Worm (Caenorhabditis elegans) whole organism, L2 larva: ENCODE data around the gene F12F6.7.
A peak's percentile ranks its signal among the peaks of the same experiment; 100 is the strongest.

ENCODE experiments used
- F13H6.1 ChIP-seq: sonication (generic microtip); optimal IDR thresholded peaks from 2 replicates; lab custom pipeline; 2016; ENCODE audit warnings: missing genetic modification characterization, missing compliant biosample characterization
- R02D3.7 ChIP-seq: fragments of 150-350 bp; optimal IDR thresholded peaks from 2 replicates; lab custom pipeline; 2014; ENCODE audit warnings: missing biosample characterization, missing genetic modification characterization
- Y55F3AM.14 ChIP-seq: fragments of 200-800 bp; sonication (Bioruptor generic); optimal IDR thresholded peaks from 2 replicates; lab custom pipeline; 2018; ENCODE audit warnings: mild to moderate bottlenecking, missing genetic modification characterization, missing compliant biosample characterization
- ZK546.5 ChIP-seq: sonication (generic microtip); optimal IDR thresholded peaks from 2 replicates; lab custom pipeline; 2017; ENCODE audit warnings: missing biosample characterization, missing genetic modification characterization
- alr-1 ChIP-seq: fragments of 150-350 bp; optimal IDR thresholded peaks from 2 replicates; lab custom pipeline; 2014; ENCODE audit warnings: missing biosample characterization, missing genetic modification characterization
- aly-2 ChIP-seq: fragments of 150-350 bp; optimal IDR thresholded peaks from 2 replicates; lab custom pipeline; 2014; ENCODE audit warnings: missing biosample characterization, missing genetic modification characterization
- ama-1 ChIP-seq: fragments of 150-350 bp; optimal IDR thresholded peaks from 2 replicates; lab custom pipeline; 2018; ENCODE audit warnings: inconsistent platforms
- blmp-1 ChIP-seq: sonication (generic microtip); optimal IDR thresholded peaks from 2 replicates; lab custom pipeline; 2017; ENCODE audit warnings: missing genetic modification characterization, mild to moderate bottlenecking, missing compliant biosample characterization, antibody characterized with exemption, moderate library complexity; ENCODE audit not compliant: insufficient read depth
- ceh-16 ChIP-seq: fragments of 150-350 bp; optimal IDR thresholded peaks from 2 replicates; lab custom pipeline; 2014; ENCODE audit warnings: missing biosample characterization, missing genetic modification characterization
- crh-2 ChIP-seq: sonication (generic microtip); optimal IDR thresholded peaks from 2 replicates; lab custom pipeline; 2017; ENCODE audit warnings: missing biosample characterization, missing genetic modification characterization
- dmd-4 ChIP-seq: sonication (generic microtip); optimal IDR thresholded peaks from 2 replicates; lab custom pipeline; 2017; ENCODE audit warnings: missing biosample characterization, missing genetic modification characterization
- egl-27 ChIP-seq: sonication (generic microtip); optimal IDR thresholded peaks from 3 replicates; lab custom pipeline; 2017; ENCODE audit warnings: missing biosample characterization, missing genetic modification reagents, missing genetic modification characterization
- elt-1 ChIP-seq: fragments of 150-350 bp; optimal IDR thresholded peaks from 2 replicates; lab custom pipeline; 2014; ENCODE audit warnings: missing biosample characterization, missing genetic modification characterization
- elt-3 ChIP-seq: sonication (generic microtip); optimal IDR thresholded peaks from 2 replicates; lab custom pipeline; 2017; ENCODE audit warnings: missing biosample characterization, missing genetic modification characterization
- fos-1 ChIP-seq: fragments of 150-350 bp; optimal IDR thresholded peaks from 2 replicates; lab custom pipeline; 2014; ENCODE audit warnings: missing biosample characterization, missing genetic modification characterization
- gmeb-1 ChIP-seq: fragments of 150-350 bp; optimal IDR thresholded peaks from 2 replicates; lab custom pipeline; 2014; ENCODE audit warnings: missing biosample characterization, missing genetic modification characterization
- lin-11 ChIP-seq: fragments of 150-350 bp; sonication (generic microtip); optimal IDR thresholded peaks from 2 replicates; lab custom pipeline; 2014; ENCODE audit warnings: missing biosample characterization, missing genetic modification characterization, inconsistent platforms, mixed read lengths
- lin-13 ChIP-seq: fragments of 150-350 bp; optimal IDR thresholded peaks from 2 replicates; lab custom pipeline; 2014; ENCODE audit warnings: missing biosample characterization, missing genetic modification reagents, missing genetic modification characterization
- lin-39 ChIP-seq: fragments of 150-350 bp; optimal IDR thresholded peaks from 2 replicates; lab custom pipeline; 2014; ENCODE audit warnings: missing biosample characterization, missing genetic modification reagents, missing genetic modification characterization
- lsy-2 ChIP-seq, 2 experiments: fragments of 150-350 bp in 1 of 2; sonication (generic microtip) in 1 of 2; optimal IDR thresholded peaks; 2 replicates each; lab custom pipeline; 2014 to 2017; ENCODE audit warnings: missing biosample characterization in 2 of 2, missing genetic modification characterization in 2 of 2
- mab-5 ChIP-seq: fragments of 150-350 bp; optimal IDR thresholded peaks from 2 replicates; lab custom pipeline; 2014; ENCODE audit warnings: missing biosample characterization, missing genetic modification characterization
- mbf-1 ChIP-seq: sonication (generic microtip); optimal IDR thresholded peaks from 2 replicates; lab custom pipeline; 2017; ENCODE audit warnings: missing biosample characterization, missing genetic modification characterization
- nhr-10 ChIP-seq: sonication (generic microtip); optimal IDR thresholded peaks from 2 replicates; lab custom pipeline; 2017; ENCODE audit warnings: missing biosample characterization, missing genetic modification characterization
- nhr-11 ChIP-seq: fragments of 150-350 bp; optimal IDR thresholded peaks from 2 replicates; lab custom pipeline; 2014; ENCODE audit warnings: missing biosample characterization, missing genetic modification characterization
- nhr-12 ChIP-seq: fragments of 150-350 bp; optimal IDR thresholded peaks from 2 replicates; lab custom pipeline; 2014; ENCODE audit warnings: missing biosample characterization, missing genetic modification characterization
- nhr-129 ChIP-seq: fragments of 150-350 bp; optimal IDR thresholded peaks from 2 replicates; lab custom pipeline; 2014; ENCODE audit warnings: missing biosample characterization, missing genetic modification characterization
- nhr-21 ChIP-seq: fragments of 150-350 bp; optimal IDR thresholded peaks from 2 replicates; lab custom pipeline; 2014; ENCODE audit warnings: missing biosample characterization, missing genetic modification characterization
- nhr-23 ChIP-seq: fragments of 150-350 bp; optimal IDR thresholded peaks from 2 replicates; lab custom pipeline; 2014; ENCODE audit warnings: missing biosample characterization, missing genetic modification reagents, missing genetic modification characterization
- nhr-237 ChIP-seq: fragments of 150-350 bp; optimal IDR thresholded peaks from 2 replicates; lab custom pipeline; 2014; ENCODE audit warnings: missing biosample characterization, missing genetic modification characterization
- nhr-25 ChIP-seq: fragments of 150-350 bp; sonication (generic microtip); optimal IDR thresholded peaks from 3 replicates; lab custom pipeline; 2014; ENCODE audit warnings: missing biosample characterization, missing genetic modification characterization
- nhr-6 ChIP-seq: fragments of 150-350 bp; optimal IDR thresholded peaks from 2 replicates; lab custom pipeline; 2014; ENCODE audit warnings: missing biosample characterization, missing genetic modification characterization
- nhr-77 ChIP-seq: fragments of 150-350 bp; optimal IDR thresholded peaks from 2 replicates; lab custom pipeline; 2014; ENCODE audit warnings: missing biosample characterization, missing genetic modification characterization
- peb-1 ChIP-seq: fragments of 150-350 bp; optimal IDR thresholded peaks from 2 replicates; lab custom pipeline; 2014; ENCODE audit warnings: missing biosample characterization, missing genetic modification characterization
- sem-4 ChIP-seq: fragments of 150-350 bp; optimal IDR thresholded peaks from 2 replicates; lab custom pipeline; 2014; ENCODE audit warnings: missing biosample characterization, missing genetic modification reagents, missing genetic modification characterization
- skn-1 ChIP-seq: sonication (generic microtip); optimal IDR thresholded peaks from 2 replicates; lab custom pipeline; 2017; ENCODE audit warnings: missing biosample characterization, missing genetic modification characterization
- sma-9 ChIP-seq, 2 experiments: fragments of 150-350 bp in 1 of 2; sonication (generic microtip) in 1 of 2; optimal IDR thresholded peaks; 2 replicates each; lab custom pipeline; 2014 to 2016; ENCODE audit warnings: missing genetic modification characterization in 2 of 2, mild to moderate bottlenecking in 1 of 2, missing biosample characterization in 1 of 2, missing compliant biosample characterization in 1 of 2, missing genetic modification reagents in 1 of 2, moderate library complexity in 1 of 2
- snpc-4 ChIP-seq: fragments of 150-350 bp; optimal IDR thresholded peaks from 2 replicates; lab custom pipeline; 2014; ENCODE audit warnings: missing biosample characterization, missing genetic modification characterization
- unc-39 ChIP-seq: fragments of 150-350 bp; optimal IDR thresholded peaks from 2 replicates; lab custom pipeline; 2014; ENCODE audit warnings: missing biosample characterization, missing genetic modification characterization
- unc-62 ChIP-seq: fragments of 150-350 bp; optimal IDR thresholded peaks from 2 replicates; lab custom pipeline; 2014; ENCODE audit warnings: missing biosample characterization, missing genetic modification reagents, missing genetic modification characterization
- zag-1 ChIP-seq: fragments of 150-350 bp; optimal IDR thresholded peaks from 2 replicates; lab custom pipeline; 2014; ENCODE audit warnings: missing biosample characterization, missing genetic modification characterization
- ztf-1 ChIP-seq: fragments of 200-800 bp; sonication (Bioruptor generic); conservative IDR thresholded peaks from 2 replicates; pipeline ENCODE4 v1.3.6; 2022; ENCODE audit warnings: missing genetic modification characterization, missing compliant biosample characterization
- ztf-11 ChIP-seq: sonication (generic microtip); optimal IDR thresholded peaks from 2 replicates; lab custom pipeline; 2017; ENCODE audit warnings: missing biosample characterization, missing genetic modification characterization
- ztf-4 ChIP-seq: fragments of 150-350 bp; optimal IDR thresholded peaks from 2 replicates; lab custom pipeline; 2014; ENCODE audit warnings: missing biosample characterization, missing genetic modification characterization

Gene F12F6.7

DNA sequence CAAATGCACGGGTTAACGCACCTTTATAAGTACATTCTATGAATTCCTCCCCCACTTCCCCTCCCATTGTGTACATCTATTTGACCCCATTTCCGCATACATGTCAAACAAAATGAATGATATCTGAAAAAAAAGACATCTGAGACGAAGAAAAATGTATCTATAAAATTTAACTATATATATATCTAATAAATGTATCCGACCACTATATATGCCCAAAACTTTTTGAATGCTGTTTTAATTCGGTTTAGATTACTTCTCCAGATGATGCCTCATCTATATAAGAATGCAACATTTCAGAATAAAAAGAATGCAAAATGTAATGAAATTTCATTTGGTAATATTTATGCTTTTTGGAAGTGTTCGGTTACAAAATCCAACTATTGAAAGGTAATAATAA lies 16.9 kb upstream of the F12F6.7 start, which contains the start of gene rib-1:
rib-1 (plus strand) TSS at position 301 of the 400 bp plus-strand sequence.
- TF ChIP-seq nhr-237 (tag; lab: Kevin White, UChicago) = no peak
- no peak for TF ChIP-seq peb-1 (tag; lab: Kevin White, UChicago)
- no peak for TF ChIP-seq alr-1
- TF ChIP-seq egl-27 (tag; lab: Kevin White, UChicago) = no peak
- no peak for TF ChIP-seq nhr-11 (tag; lab: Kevin White, UChicago)
- no peak for TF ChIP-seq nhr-10 (tag; lab: Kevin White, UChicago)
- TF ChIP-seq nhr-129 = no peak
- no peak for TF ChIP-seq unc-39
- TF ChIP-seq nhr-6 (tag; lab: Kevin White, UChicago) = no peak
- TF ChIP-seq ztf-1 (GFP tag; lab: Robert Waterston, UW) = no peak
- TF ChIP-seq R02D3.7 (tag; lab: Kevin White, UChicago) = no peak
- no peak for TF ChIP-seq F13H6.1 (tag; lab: Kevin White, UChicago)
- TF ChIP-seq skn-1 (tag; lab: Kevin White, UChicago) = no peak

DNA sequence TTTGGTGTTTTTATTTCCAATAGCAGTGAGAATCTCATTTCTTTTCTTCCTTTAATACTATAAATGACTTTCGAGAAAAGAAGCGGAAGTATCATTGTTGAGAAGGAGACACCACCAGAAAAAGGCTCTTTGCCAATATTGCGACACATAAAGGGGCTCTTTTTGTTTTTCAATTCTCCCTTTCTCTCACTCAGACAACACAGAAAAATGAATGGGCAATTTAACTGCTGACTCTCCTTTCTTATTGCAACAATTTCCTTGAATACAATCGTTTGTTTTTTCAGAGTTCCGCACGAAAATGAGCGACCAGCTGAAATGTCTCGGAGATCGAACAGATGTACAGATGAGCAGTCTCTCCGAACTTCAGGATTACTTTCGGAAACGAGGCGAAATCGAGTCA lies 12.7 kb upstream of the F12F6.7 start:
- TF ChIP-seq peb-1 (tag; lab: Kevin White, UChicago) (no peak), mbf-1 (tag; lab: Kevin White, UChicago) (no peak), lsy-2 (tag; optimal IDR thresholded peaks at IDR 0.05; lab: Kevin White, UChicago) (no peak), ztf-11 (no peak), elt-3 (tag; lab: Kevin White, UChicago) (no peak), nhr-25 (tag; lab: Kevin White, UChicago) (no peak), nhr-23 (tag; lab: Kevin White, UChicago) (no peak), unc-62 (GFP tag; lab: Kevin White, UChicago) (no peak), unc-39 (no peak), lin-13 (GFP tag; lab: Kevin White, UChicago) (no peak), zag-1 (tag; lab: Kevin White, UChicago) (no peak), nhr-11 (tag; lab: Kevin White, UChicago) (no peak), nhr-129 (no peak), alr-1 (no peak), F13H6.1 (tag; lab: Kevin White, UChicago) (no peak), R02D3.7 (tag; lab: Kevin White, UChicago) (no peak), Y55F3AM.14 (GFP tag; lab: Kevin White, UChicago) (no peak), gmeb-1 (no peak), aly-2 (tag; lab: Kevin White, UChicago) (no peak)

DNA sequence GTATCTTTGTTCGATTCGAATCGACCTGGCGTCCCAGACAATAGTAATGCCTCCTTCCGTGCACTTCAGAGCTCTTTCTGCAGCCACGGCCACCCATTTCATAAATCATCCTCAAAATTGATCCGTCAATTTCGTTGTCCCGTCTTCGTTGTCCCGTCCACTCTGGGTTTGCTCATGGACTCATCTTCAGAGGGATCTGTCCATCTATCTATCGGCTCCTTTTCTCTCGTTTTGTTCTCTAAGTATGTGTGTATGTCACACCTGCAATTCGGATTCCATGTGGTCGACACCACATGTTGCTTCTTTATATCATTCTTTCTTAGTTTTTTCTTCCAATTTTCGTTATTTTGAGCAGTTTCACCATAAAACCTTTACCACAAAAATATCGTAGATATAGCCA lies 10.9 kb upstream of the F12F6.7 start:
- TF ChIP-seq mab-5 (tag; lab: Kevin White, UChicago) = peak; percentile 61
- no peak for TF ChIP-seq ztf-4 (tag; lab: Kevin White, UChicago)
- no peak for TF ChIP-seq elt-1 (tag; lab: Kevin White, UChicago)
- TF ChIP-seq F13H6.1 (tag; lab: Kevin White, UChicago) = peak; percentile 35
- peak in 1 of 2 experiments; percentile 21 for TF ChIP-seq lsy-2 (tag; optimal IDR thresholded peaks at IDR 0.05; lab: Kevin White, UChicago)

DNA sequence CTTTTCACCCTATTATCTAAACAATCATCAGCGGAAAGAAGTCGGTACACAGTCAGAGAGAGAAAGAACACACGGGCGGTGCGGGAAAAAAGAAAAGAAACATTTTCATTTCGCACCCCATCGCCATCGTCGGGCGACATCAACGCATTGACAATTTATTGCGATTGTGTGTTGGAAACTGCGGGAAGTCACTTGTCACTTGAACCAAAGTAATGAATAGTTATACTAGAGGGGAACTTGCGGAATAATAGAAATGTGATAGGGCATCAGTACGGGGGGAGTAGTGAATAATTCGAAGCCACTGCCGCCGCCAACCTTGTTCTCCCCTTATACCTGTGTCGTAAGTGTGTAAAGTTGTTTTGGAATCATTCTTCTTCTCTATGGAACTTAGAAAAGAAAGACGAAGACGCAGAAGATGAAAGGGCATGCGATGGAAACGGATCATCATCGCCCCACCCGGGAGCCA lies 9.8 kb upstream of the F12F6.7 start:
- TF ChIP-seq ceh-16 (tag; lab: Kevin White, UChicago) = peak; percentile 29
- no peak for TF ChIP-seq nhr-10 (tag; lab: Kevin White, UChicago)
- TF ChIP-seq nhr-6 (tag; lab: Kevin White, UChicago) = no peak
- no peak for TF ChIP-seq blmp-1 (tag; lab: Kevin White, UChicago)
- TF ChIP-seq nhr-12 (tag; lab: Kevin White, UChicago) = no peak
- no peak for TF ChIP-seq ztf-4 (tag; lab: Kevin White, UChicago)
- no peak for TF ChIP-seq alr-1
- TF ChIP-seq unc-62 (GFP tag; lab: Kevin White, UChicago) = no peak
- no peak for TF ChIP-seq ztf-1 (GFP tag; lab: Robert Waterston, UW)
- TF ChIP-seq unc-39 = no peak
- TF ChIP-seq fos-1 (tag; lab: Kevin White, UChicago) = peak; percentile 47
- TF ChIP-seq nhr-77 (tag; lab: Kevin White, UChicago) = no peak
- TF ChIP-seq crh-2 (tag; lab: Kevin White, UChicago) = no peak
- no peak for TF ChIP-seq mab-5 (tag; lab: Kevin White, UChicago)
- no peak for TF ChIP-seq nhr-23 (tag; lab: Kevin White, UChicago)
- TF ChIP-seq nhr-11 (tag; lab: Kevin White, UChicago) = no peak
- TF ChIP-seq dmd-4 (tag; lab: Kevin White, UChicago) = no peak
- TF ChIP-seq sem-4 = peak; percentile 10
- TF ChIP-seq elt-1 (tag; lab: Kevin White, UChicago) = no peak
- no peak for TF ChIP-seq lin-13 (GFP tag; lab: Kevin White, UChicago)
- TF ChIP-seq Y55F3AM.14 (GFP tag; lab: Kevin White, UChicago) = peak; percentile 24
- no peak for TF ChIP-seq lin-11 (tag; lab: Kevin White, UChicago)
- TF ChIP-seq snpc-4 = no peak
- no peak for TF ChIP-seq egl-27 (tag; lab: Kevin White, UChicago)
- TF ChIP-seq gmeb-1 = no peak
- TF ChIP-seq F13H6.1 (tag; lab: Kevin White, UChicago) = peak; percentile 12
- no peak for TF ChIP-seq nhr-21 (tag; lab: Kevin White, UChicago)
- no peak for TF ChIP-seq ama-1 (lab: Kevin White, UChicago)
- TF ChIP-seq skn-1 (tag; lab: Kevin White, UChicago) = no peak
- no peak for TF ChIP-seq sma-9 (GFP tag; optimal IDR thresholded peaks at IDR 0.05; lab: Kevin White, UChicago)
- TF ChIP-seq sma-9 (tag; optimal IDR thresholded peaks at IDR 0.05; lab: Kevin White, UChicago) = no peak
- no peak for TF ChIP-seq lsy-2 (tag; optimal IDR thresholded peaks at IDR 0.05; lab: Kevin White, UChicago)
- TF ChIP-seq ztf-11 = no peak
- no peak for TF ChIP-seq ZK546.5 (tag; lab: Kevin White, UChicago)
- no peak for TF ChIP-seq lin-39
- TF ChIP-seq R02D3.7 (tag; lab: Kevin White, UChicago) = no peak
- peak; percentile 63 for TF ChIP-seq nhr-129
- TF ChIP-seq aly-2 (tag; lab: Kevin White, UChicago) = no peak
- TF ChIP-seq nhr-237 (tag; lab: Kevin White, UChicago) = no peak
